Worm (Caenorhabditis elegans) whole organism, L4 larva: Measurements from ENCODE around the gene unc-26.

Experiments used
- ama-1 ChIP-seq: fragments of 150-350 bp; optimal IDR thresholded peaks from 2 replicates; lab custom pipeline; 2014; ENCODE audit warnings: inconsistent platforms, mixed read lengths
- lin-39 ChIP-seq: fragments of 150-350 bp; optimal IDR thresholded peaks from 2 replicates; lab custom pipeline; 2014; ENCODE audit warnings: missing biosample characterization, missing genetic modification reagents, missing genetic modification characterization
- saeg-2 ChIP-seq: fragments of 200-800 bp; sonication (Bioruptor generic); IDR thresholded peaks from 2 replicates; pipeline ENCODE4 v1.3.6; 2022; ENCODE audit warnings: missing genetic modification reagents, missing genetic modification characterization, missing compliant biosample characterization
- ztf-11 ChIP-seq: fragments of 150-350 bp; optimal IDR thresholded peaks from 2 replicates; lab custom pipeline; 2014; ENCODE audit warnings: missing biosample characterization, missing genetic modification characterization

ce11 chrIV:13313156-13313555 is 40.8 kb upstream of the unc-26 start:
- TF ChIP-seq ztf-11 (tag; lab: Kevin White, UChicago), result no peak
- TF ChIP-seq lin-39, result no peak
- no peak for TF ChIP-seq saeg-2 (GFP tag; lab: Robert Waterston, UW)
- no peak for TF ChIP-seq ama-1 (lab: Kevin White, UChicago)
